Worm (Caenorhabditis elegans): ENCODE measurements around the gene prdm-14.

ce11 chrX:9082646-9083045 is 36.6 kb downstream of the prdm-14 start, which contains the start of gene ajm-1:
- TF ChIP-seq ets-7 (tag; optimal IDR thresholded peaks at IDR 0.05) (no peak), hnd-1 (tag; optimal IDR thresholded peaks at IDR 0.05) (no peak), ceh-13 (GFP tag; optimal IDR thresholded peaks at IDR 0.05) (no peak), ama-1 (optimal IDR thresholded peaks at IDR 0.05) (no peak), hmg-4 (GFP tag; optimal IDR thresholded peaks at IDR 0.05) (no peak), pes-1 (GFP tag; IDR thresholded peaks at IDR 0.05) (no peak), B0310.2 (tag; optimal IDR thresholded peaks at IDR 0.05) (no peak), flt-1 (GFP tag; IDR thresholded peaks at IDR 0.05) (no peak), aly-1 (tag; optimal IDR thresholded peaks at IDR 0.05) (no peak), scrt-1 (GFP tag; IDR thresholded peaks at IDR 0.05) (no peak), tbx-37 (GFP tag; conservative IDR thresholded peaks at IDR 0.05) (no peak), hmbx-1 (tag; optimal IDR thresholded peaks at IDR 0.05) (no peak), sea-1 (GFP tag; conservative IDR thresholded peaks at IDR 0.05) (no peak), F13C5.2 (tag; optimal IDR thresholded peaks at IDR 0.05) (no peak)

Data from whole organism, early embryonic.